Worm (Caenorhabditis elegans): ENCODE data around the gene Y37H2A.1.
A peak's percentile ranks its signal among the peaks of the same experiment; 100 is the strongest.

Y37H2A.1 gene

ce11 chrV:18086174-18086661, 21.9 kb upstream of the Y37H2A.1 start, which contains the start of gene Y59A8B.12:
Y59A8B.12 (minus strand) TSS chrV:18086224.
- TF ChIP-seq lsy-2 (tag; optimal IDR thresholded peaks at IDR 0.05), result no peak
- TF ChIP-seq aha-1 (tag), result no peak
- no peak for TF ChIP-seq spr-1 (tag; optimal IDR thresholded peaks at IDR 0.05)
- no peak for TF ChIP-seq rbr-2 (tag; optimal IDR thresholded peaks at IDR 0.05)
- TF ChIP-seq lin-39 (tag; optimal IDR thresholded peaks at IDR 0.05), result no peak
- no peak for TF ChIP-seq dmd-6 (GFP tag; IDR thresholded peaks at IDR 0.05)
- TF ChIP-seq fos-1 (tag; optimal IDR thresholded peaks at IDR 0.05), result no peak
- TF ChIP-seq ceh-20 (GFP tag; IDR thresholded peaks at IDR 0.05), result no peak
- no peak for TF ChIP-seq egl-43 (GFP tag; IDR thresholded peaks at IDR 0.05)
- no peak for TF ChIP-seq nhr-28 (tag; optimal IDR thresholded peaks at IDR 0.05)
- TF ChIP-seq hlh-11 (tag; optimal IDR thresholded peaks at IDR 0.05), result no peak
- TF ChIP-seq ceh-44 (GFP tag; IDR thresholded peaks at IDR 0.05), result no peak
- no peak for TF ChIP-seq T26A8.4 (GFP tag; IDR thresholded peaks at IDR 0.05)
- TF ChIP-seq gei-8 (GFP tag; optimal IDR thresholded peaks at IDR 0.05), result no peak
- TF ChIP-seq nhr-10 (tag; optimal IDR thresholded peaks at IDR 0.05), result no peak
- no peak for TF ChIP-seq nhr-11 (tag; optimal IDR thresholded peaks at IDR 0.05)
- TF ChIP-seq pha-4 (GFP tag; IDR thresholded peaks at IDR 0.05), result no peak
- TF ChIP-seq pha-4 (tag; optimal IDR thresholded peaks at IDR 0.05), result no peak
- no peak for TF ChIP-seq madf-5 (GFP tag; IDR thresholded peaks at IDR 0.05)
- TF ChIP-seq nhr-42 (GFP tag; IDR thresholded peaks at IDR 0.05), result no peak
- no peak for TF ChIP-seq F44E2.7 (GFP tag; IDR thresholded peaks at IDR 0.05)

ce11 chrV:18086783-18087182, 21.3 kb upstream of the Y37H2A.1 start, which contains the start of gene slr-2:
slr-2 (plus strand) TSS chrV:18087123.
- TF ChIP-seq jun-1 (tag; optimal IDR thresholded peaks at IDR 0.05) (no peak), nhr-6 (tag; optimal IDR thresholded peaks at IDR 0.05) (no peak), lsy-2 (tag; optimal IDR thresholded peaks at IDR 0.05) (peak in 1 of 2 experiments; percentile 53), zfp-3 (GFP tag; conservative IDR thresholded peaks at IDR 0.05) (no peak), ceh-62 (tag; optimal IDR thresholded peaks at IDR 0.05) (no peak), egl-43 (GFP tag; IDR thresholded peaks at IDR 0.05) (no peak), hmg-1.1 (GFP tag; IDR thresholded peaks at IDR 0.05) (peak; percentile 51; the same call in 1 of the 2 replicates), ceh-32 (tag; optimal IDR thresholded peaks at IDR 0.05; ENCODE audit: poor library complexity) (no peak), snpc-1.2 (GFP tag; IDR thresholded peaks at IDR 0.05) (no peak), daf-19 (GFP tag; conservative IDR thresholded peaks at IDR 0.05) (no peak), nhr-77 (tag; optimal IDR thresholded peaks at IDR 0.05) (no peak), nhr-28 (tag; optimal IDR thresholded peaks at IDR 0.05) (peak; percentile 44), mep-1 (tag; optimal IDR thresholded peaks at IDR 0.05) (peak; percentile 45), mdt-29 (GFP tag; IDR thresholded peaks at IDR 0.05) (no peak), dmd-9 (GFP tag; IDR thresholded peaks at IDR 0.05) (no peak), unc-62 (GFP tag; optimal IDR thresholded peaks at IDR 0.05 in 1 of 2) (peak in 1 of 2 experiments; percentile 1), unc-62 (tag; optimal IDR thresholded peaks at IDR 0.05) (no peak), ceh-20 (GFP tag; IDR thresholded peaks at IDR 0.05) (no peak), lin-38 (GFP tag; IDR thresholded peaks at IDR 0.05) (peak; percentile 96), vab-7 (GFP tag; IDR thresholded peaks at IDR 0.05) (no peak), nhr-41 (GFP tag; IDR thresholded peaks at IDR 0.05) (no peak), hlh-30 (tag; optimal IDR thresholded peaks at IDR 0.05; ENCODE audit: insufficient read depth) (peak; percentile 33), dpl-1 (GFP tag; optimal IDR thresholded peaks at IDR 0.05) (peak; percentile 95), nhr-25 (tag; optimal IDR thresholded peaks at IDR 0.05; ENCODE audit: borderline replicate concordance, insufficient read depth) (no peak), set-16 (GFP tag; IDR thresholded peaks at IDR 0.05) (no peak)
